Fruit fly (Drosophila melanogaster) S2 (cell line): ENCODE results near the gene CG3246.
A peak's percentile ranks its signal among the peaks of the same experiment; 100 is the strongest.

Experiments
- CG8478 ChIP-seq: fragments of >200 bp; optimal IDR thresholded peaks from 2 replicates; lab custom pipeline; 2018
- CTCF ChIP-seq, 2 experiments: fragments of >200 bp; optimal IDR thresholded peaks; 2 replicates each; lab custom pipeline; 2018

DNA sequence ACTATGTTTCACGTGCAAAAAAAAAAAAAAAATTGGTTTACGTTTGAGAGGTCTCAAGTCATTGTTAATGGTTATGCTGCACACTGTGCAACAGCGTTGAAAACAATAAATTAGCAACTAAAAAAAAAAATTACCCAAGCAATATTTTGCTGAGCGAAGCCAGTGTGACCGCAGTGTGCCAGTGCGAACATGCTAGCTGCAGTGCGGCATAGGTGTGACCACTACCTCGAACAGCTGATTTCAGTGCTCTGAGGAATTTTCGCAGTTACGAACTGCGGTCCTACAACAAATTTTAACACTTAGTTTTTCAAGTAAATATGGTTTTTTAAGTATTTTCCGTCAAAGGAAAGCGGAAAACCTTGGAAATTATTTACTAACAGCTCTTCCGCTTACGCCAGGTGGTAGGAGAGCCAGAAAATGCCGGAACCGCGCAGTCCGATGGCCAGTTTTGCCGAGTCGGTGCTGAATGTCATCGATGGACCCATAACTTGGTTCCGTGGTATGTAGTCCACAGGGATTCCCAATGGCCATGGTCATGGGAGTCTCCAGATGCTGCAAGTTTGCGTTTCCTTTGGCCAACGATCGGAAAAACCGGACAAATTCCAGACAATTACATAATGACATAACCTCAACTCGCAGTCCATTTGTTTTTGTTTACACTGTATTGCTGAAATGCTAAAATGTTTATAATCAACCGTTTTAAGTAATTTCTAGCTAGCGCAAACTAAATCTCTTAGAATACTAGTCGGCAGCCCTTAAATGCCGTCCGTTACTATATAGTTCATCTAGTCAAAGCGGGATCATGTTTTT is 4.4 kb upstream of the CG3246 start, which contains the start of the genes msl-2 and ND-PDSW:
- TF ChIP-seq CG8478, result no peak
- TF ChIP-seq CTCF (optimal IDR thresholded peaks at IDR 0.05; lab: Kevin White, UChicago), result peak in 1 of 2 experiments; percentile 27
